Worm (Caenorhabditis elegans): ENCODE results near the gene R04B5.7.

DNA sequence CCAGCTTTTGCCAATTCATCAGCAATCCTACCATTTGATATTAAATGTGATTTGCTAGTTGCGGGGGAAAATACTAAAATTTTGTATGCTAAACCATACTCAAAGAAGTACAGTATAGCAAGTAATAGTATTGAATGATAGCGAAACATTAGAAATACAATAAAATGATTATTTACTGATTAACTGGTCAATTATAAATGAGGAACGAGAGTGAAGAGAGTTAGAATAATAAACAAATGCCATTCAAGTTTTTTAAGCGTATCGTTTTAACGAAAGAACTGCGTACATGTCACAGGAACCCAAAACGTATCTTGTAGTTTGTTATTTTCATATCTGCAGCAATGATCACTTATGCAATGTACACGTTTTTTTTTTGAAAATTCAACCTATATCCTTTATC is 8.1 kb upstream of the R04B5.7 start, which contains the start of gene ugt-47:
- TF ChIP-seq pqm-1 (tag; optimal IDR thresholded peaks at IDR 0.05) (no peak), ZK337.2 (GFP tag; IDR thresholded peaks at IDR 0.05) (no peak), zag-1 (tag; optimal IDR thresholded peaks at IDR 0.05) (no peak), nhr-11 (tag; optimal IDR thresholded peaks at IDR 0.05) (no peak), snpc-4 (tag; optimal IDR thresholded peaks at IDR 0.05) (no peak), nhr-6 (tag; optimal IDR thresholded peaks at IDR 0.05) (no peak), dve-1 (tag; optimal IDR thresholded peaks at IDR 0.05; ENCODE audit: insufficient read depth) (peak; percentile 56), nhr-28 (tag; optimal IDR thresholded peaks at IDR 0.05) (peak; percentile 78), ceh-28 (tag; optimal IDR thresholded peaks at IDR 0.05) (no peak), R02D3.7 (tag; optimal IDR thresholded peaks at IDR 0.05) (no peak), nhr-237 (tag; optimal IDR thresholded peaks at IDR 0.05) (no peak), F10B5.3 (tag; optimal IDR thresholded peaks at IDR 0.05) (no peak), ceh-82 (tag; optimal IDR thresholded peaks at IDR 0.05) (no peak)

All from whole organism, L4 larva.